Fruit fly (Drosophila melanogaster): Measurements from ENCODE around the gene Rhau.
A peak's percentile ranks its signal among the peaks of the same experiment; 100 is the strongest.

Gene Rhau

DNA sequence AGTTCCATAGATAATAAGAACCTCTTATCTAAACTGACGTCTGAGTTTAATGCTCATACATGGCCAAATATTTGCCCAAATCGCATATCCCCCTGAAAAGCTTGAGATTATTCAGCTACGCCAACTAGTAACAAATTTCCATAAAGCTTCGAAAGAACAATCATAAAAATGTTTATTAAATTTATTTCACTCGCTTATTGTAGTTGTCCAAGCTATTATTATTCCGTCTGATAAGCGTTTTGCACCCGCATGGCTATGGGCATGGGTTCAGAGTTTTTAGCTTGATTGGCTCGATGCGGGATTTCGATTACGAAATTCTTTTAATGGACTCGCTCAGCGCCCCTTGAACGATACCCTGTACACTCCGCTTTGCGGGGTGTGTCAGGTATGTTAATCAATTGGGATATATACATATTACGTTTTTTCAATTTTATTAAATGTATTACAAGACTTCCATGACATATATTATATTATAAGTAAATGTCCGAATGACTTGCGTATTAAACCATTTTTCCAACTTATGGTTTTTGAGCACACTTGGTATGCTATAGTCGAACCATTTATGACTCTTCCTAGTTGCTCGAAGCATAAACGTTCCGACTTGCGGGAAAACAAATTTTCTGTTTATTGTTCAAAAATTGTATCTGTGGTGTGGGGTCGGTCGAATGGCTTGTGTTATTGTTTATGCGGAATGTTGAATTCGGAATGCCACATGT, 48.0 kb upstream of the Rhau start (continued):
- TF ChIP-seq gcm2 (GFP tag; optimal IDR thresholded peaks at IDR 0.05) (peak; percentile 83), CG2678 (tag; optimal IDR thresholded peaks at IDR 0.05) (peak; percentile 97), Hand (GFP tag; optimal IDR thresholded peaks at IDR 0.05) (peak; percentile 94), aop (GFP tag; IDR thresholded peaks at IDR 0.05) (peak; percentile 73), CG31224 (GFP tag; IDR thresholded peaks at IDR 0.05) (peak; percentile 88), seq (GFP tag; IDR thresholded peaks at IDR 0.05) (peak; percentile 97), Trl (optimal IDR thresholded peaks at IDR 0.05) (no peak), Trl (GFP tag; optimal IDR thresholded peaks at IDR 0.05) (peak; percentile 54), repo (GFP tag; optimal IDR thresholded peaks at IDR 0.05) (peak; percentile 21), YL-1 (GFP tag; optimal IDR thresholded peaks at IDR 0.05) (peak; percentile 62), D19B (GFP tag; optimal IDR thresholded peaks at IDR 0.05) (peak; percentile 100), CG42726 (GFP tag; IDR thresholded peaks at IDR 0.05; ENCODE audit: partially characterized antibody) (no peak), ind (GFP tag; optimal IDR thresholded peaks at IDR 0.05) (peak; percentile 94), Bdp1 (GFP tag; optimal IDR thresholded peaks at IDR 0.05) (peak; percentile 77), Poxn (GFP tag; IDR thresholded peaks at IDR 0.05) (peak; percentile 87), pum (GFP tag; optimal IDR thresholded peaks at IDR 0.05) (no peak), Atf-2 (GFP tag; optimal IDR thresholded peaks at IDR 0.05) (peak; percentile 69), CG10147 (GFP tag; optimal IDR thresholded peaks at IDR 0.05) (peak; percentile 92), CG13624 (GFP tag; optimal IDR thresholded peaks at IDR 0.05) (peak; percentile 66), Fer1 (GFP tag; optimal IDR thresholded peaks at IDR 0.05) (peak; percentile 98), CG14014 (GFP tag; IDR thresholded peaks at IDR 0.05) (peak; percentile 96), pros (GFP tag; optimal IDR thresholded peaks at IDR 0.05) (peak; percentile 9), HLH3B (GFP tag; IDR thresholded peaks at IDR 0.05) (peak; percentile 91), GATAe (GFP tag; conservative IDR thresholded peaks at IDR 0.05) (peak; percentile 74), CG2116 (GFP tag; optimal IDR thresholded peaks at IDR 0.05) (peak; percentile 73), Optix (GFP tag; IDR thresholded peaks at IDR 0.05) (peak; percentile 91), CG13424 (tag; optimal IDR thresholded peaks at IDR 0.05) (peak; percentile 95), CG6272 (GFP tag; IDR thresholded peaks at IDR 0.05) (peak; percentile 92), bcd (GFP tag; optimal IDR thresholded peaks at IDR 0.05) (peak; percentile 95), nau (GFP tag; optimal IDR thresholded peaks at IDR 0.05) (peak; percentile 92), CG32772 (GFP tag; IDR thresholded peaks at IDR 0.05) (peak; percentile 94), dysf (GFP tag; IDR thresholded peaks at IDR 0.05) (peak; percentile 97), Lim3 (GFP tag; IDR thresholded peaks at IDR 0.05) (peak; percentile 89), Blimp-1 (GFP tag; optimal IDR thresholded peaks at IDR 0.05) (peak; percentile 94), gro (GFP tag; optimal IDR thresholded peaks at IDR 0.05) (peak; percentile 51), sisA (GFP tag; IDR thresholded peaks at IDR 0.05) (peak; percentile 92), Hsf (GFP tag; optimal IDR thresholded peaks at IDR 0.05) (peak; percentile 94), Abd-B (GFP tag; optimal IDR thresholded peaks at IDR 0.05) (peak; percentile 94), CG4360 (GFP tag; IDR thresholded peaks at IDR 0.05) (peak; percentile 69; the same call in 1 of the 2 replicates), CG18262 (tag; optimal IDR thresholded peaks at IDR 0.05) (peak; percentile 96), CG14710 (tag; optimal IDR thresholded peaks at IDR 0.05) (peak; percentile 92), dm (GFP tag; optimal IDR thresholded peaks at IDR 0.05) (peak; percentile 60), CHES-1-like (GFP tag; optimal IDR thresholded peaks at IDR 0.05) (peak; percentile 71), sens-2 (GFP tag; IDR thresholded peaks at IDR 0.05) (peak; percentile 74), dan (GFP tag; IDR thresholded peaks at IDR 0.05) (no peak; the same call in 1 of the 2 replicates), inv (GFP tag; IDR thresholded peaks at IDR 0.05; ENCODE audit: partially characterized antibody) (peak; percentile 73), croc (GFP tag; conservative IDR thresholded peaks at IDR 0.05) (peak; percentile 91), D19A (tag; optimal IDR thresholded peaks at IDR 0.05) (peak; percentile 92), Mrtf (GFP tag; IDR thresholded peaks at IDR 0.05) (peak; percentile 90), CG15011 (GFP tag; optimal IDR thresholded peaks at IDR 0.05) (peak; percentile 94), da (GFP tag; optimal IDR thresholded peaks at IDR 0.05) (peak; percentile 21)

Data from whole organism, embryonic.